Fruit fly (Drosophila melanogaster) whole organism, prepupa: Measurements from ENCODE around the gene Obp99a.

Experiments used
- Blimp-1 ChIP-seq: fragments of 200-800 bp; sonication (Bioruptor generic); optimal IDR thresholded peaks from 3 replicates; lab custom pipeline; 2017; ENCODE audit warnings: missing biosample characterization, missing genetic modification characterization, mild to moderate bottlenecking, moderate library complexity, missing genetic modification reagents
- CG10631 ChIP-seq: fragments of 200-800 bp; sonication (Bioruptor generic); optimal IDR thresholded peaks from 2 replicates; lab custom pipeline; 2016; ENCODE audit warnings: missing biosample characterization, missing genetic modification characterization
- CG10669 ChIP-seq: fragments of 200-800 bp; sonication (Bioruptor generic); optimal IDR thresholded peaks from 3 replicates; lab custom pipeline; 2018; ENCODE audit warnings: missing biosample characterization, mild to moderate bottlenecking, missing genetic modification characterization, moderate library complexity
- CG11294 ChIP-seq: fragments of 200-800 bp; sonication (Bioruptor generic); IDR thresholded peaks from 2 replicates; pipeline ENCODE4 v1.3.6; 2022; ENCODE audit warnings: missing biosample characterization, missing genetic modification characterization
- CG11762 ChIP-seq: fragments of 200-800 bp; sonication (Bioruptor generic); optimal IDR thresholded peaks from 3 replicates; lab custom pipeline; 2016; ENCODE audit warnings: missing biosample characterization, missing genetic modification characterization; ENCODE audit not compliant: insufficient read depth
- CG11902 ChIP-seq: fragments of 200-800 bp; sonication (Bioruptor generic); optimal IDR thresholded peaks from 3 replicates; lab custom pipeline; 2016; ENCODE audit warnings: missing biosample characterization, missing genetic modification characterization
- CG15336 ChIP-seq: fragments of 200-800 bp; sonication (Bioruptor generic); IDR thresholded peaks from 2 replicates; pipeline ENCODE4 v1.3.6; 2022; ENCODE audit warnings: missing biosample characterization, missing genetic modification characterization
- CG1621 ChIP-seq: fragments of 200-800 bp; sonication (Bioruptor generic); optimal IDR thresholded peaks from 3 replicates; lab custom pipeline; 2018; ENCODE audit warnings: missing biosample characterization, mild to moderate bottlenecking, missing genetic modification characterization
- CG16779 ChIP-seq: fragments of 200-800 bp; sonication (Bioruptor generic); optimal IDR thresholded peaks from 3 replicates; lab custom pipeline; 2017; ENCODE audit warnings: missing biosample characterization, mild to moderate bottlenecking, missing genetic modification characterization
- CG3032 ChIP-seq: fragments of 200-800 bp; optimal IDR thresholded peaks from 2 replicates; lab custom pipeline; 2019; ENCODE audit warnings: missing biosample characterization, mild to moderate bottlenecking, missing genetic modification characterization, moderate library complexity
- CG31627 ChIP-seq: fragments of 200-800 bp; sonication (Bioruptor generic); optimal IDR thresholded peaks from 3 replicates; lab custom pipeline; 2016; ENCODE audit warnings: missing biosample characterization, missing genetic modification characterization
- CG32006 ChIP-seq: fragments of 200-800 bp; sonication (Bioruptor generic); optimal IDR thresholded peaks from 3 replicates; lab custom pipeline; 2017; ENCODE audit warnings: missing biosample characterization, mild to moderate bottlenecking, missing genetic modification characterization
- CG34406 ChIP-seq: fragments of 200-800 bp; sonication (Bioruptor generic); optimal IDR thresholded peaks from 3 replicates; lab custom pipeline; 2016; ENCODE audit warnings: missing biosample characterization, missing genetic modification characterization
- CG4318 ChIP-seq: fragments of 200-800 bp; sonication (Bioruptor generic); optimal IDR thresholded peaks from 3 replicates; lab custom pipeline; 2017; ENCODE audit warnings: missing biosample characterization, mild to moderate bottlenecking, missing genetic modification characterization
- CG6163 ChIP-seq: fragments of 200-800 bp; sonication (Bioruptor generic); IDR thresholded peaks from 3 replicates; pipeline ENCODE4 v1.3.6; 2022; ENCODE audit warnings: missing biosample characterization, missing genetic modification characterization
- CG6276 ChIP-seq: fragments of 200-800 bp; sonication (Bioruptor generic); optimal IDR thresholded peaks from 2 replicates; lab custom pipeline; 2017; ENCODE audit warnings: missing biosample characterization, mild to moderate bottlenecking, missing genetic modification characterization
- CG6792 ChIP-seq: fragments of 200-800 bp; sonication (Bioruptor generic); optimal IDR thresholded peaks from 3 replicates; lab custom pipeline; 2016; ENCODE audit warnings: missing biosample characterization, missing genetic modification characterization
- CG6808 ChIP-seq: fragments of 200-800 bp; sonication (Bioruptor generic); optimal IDR thresholded peaks from 3 replicates; lab custom pipeline; 2017; ENCODE audit warnings: missing biosample characterization, missing genetic modification characterization, mild to moderate bottlenecking, moderate library complexity, missing genetic modification reagents
- CG6854 ChIP-seq: fragments of 200-800 bp; sonication (Bioruptor generic); optimal IDR thresholded peaks from 2 replicates; lab custom pipeline; 2017; ENCODE audit warnings: missing biosample characterization, mild to moderate bottlenecking, missing genetic modification characterization
- CG7368 ChIP-seq: fragments of 200-800 bp; sonication (Bioruptor generic); optimal IDR thresholded peaks from 3 replicates; lab custom pipeline; 2016; ENCODE audit warnings: missing biosample characterization, missing genetic modification characterization
- CG8119 ChIP-seq: fragments of 200-800 bp; sonication (Bioruptor generic); IDR thresholded peaks from 3 replicates; pipeline ENCODE4 v1.3.6; 2022; ENCODE audit warnings: missing biosample characterization, missing genetic modification characterization
- CG8319 ChIP-seq: fragments of 200-800 bp; sonication (Bioruptor generic); optimal IDR thresholded peaks from 3 replicates; lab custom pipeline; 2016; ENCODE audit warnings: missing biosample characterization, missing genetic modification characterization
- CG8632 ChIP-seq: fragments of 200-800 bp; sonication (Bioruptor generic); optimal IDR thresholded peaks from 3 replicates; lab custom pipeline; 2016; ENCODE audit warnings: missing biosample characterization, missing genetic modification characterization
- CG9139 ChIP-seq: fragments of 200-800 bp; sonication (Bioruptor generic); optimal IDR thresholded peaks from 3 replicates; lab custom pipeline; 2017; ENCODE audit warnings: missing biosample characterization, mild to moderate bottlenecking, missing genetic modification characterization
- Eip75B ChIP-seq: fragments of 200-800 bp; sonication (Bioruptor generic); optimal IDR thresholded peaks from 3 replicates; lab custom pipeline; 2016; ENCODE audit warnings: missing biosample characterization, missing genetic modification characterization
- Eip78C ChIP-seq: fragments of 200-800 bp; sonication (Bioruptor generic); peaks from one replicate; lab custom pipeline; 2016; ENCODE audit warnings: missing biosample characterization, missing genetic modification characterization
- Eip93F ChIP-seq: fragments of 200-800 bp; sonication (Bioruptor generic); optimal IDR thresholded peaks from 2 replicates; lab custom pipeline; 2016; ENCODE audit warnings: missing biosample characterization, mild to moderate bottlenecking, missing genetic modification characterization
- Ets21C ChIP-seq: fragments of 200-800 bp; sonication (Bioruptor generic); optimal IDR thresholded peaks from 3 replicates; lab custom pipeline; 2016; ENCODE audit warnings: missing biosample characterization, missing genetic modification characterization
- Ets96B ChIP-seq: fragments of 200-800 bp; optimal IDR thresholded peaks from 2 replicates; lab custom pipeline; 2019; ENCODE audit warnings: missing biosample characterization, mild to moderate bottlenecking, missing genetic modification characterization, moderate library complexity
- Gug ChIP-seq: fragments of 200-800 bp; sonication (Bioruptor generic); IDR thresholded peaks from 2 replicates; pipeline ENCODE4 v1.3.6; 2022; ENCODE audit warnings: missing biosample characterization, missing genetic modification characterization
- Hr38 ChIP-seq: sonication (Bioruptor generic); optimal IDR thresholded peaks from 2 replicates; lab custom pipeline; 2016; ENCODE audit warnings: missing biosample characterization, missing genetic modification characterization
- Hr39 ChIP-seq: fragments of 200-800 bp; sonication (Bioruptor generic); optimal IDR thresholded peaks from 2 replicates; lab custom pipeline; 2016; ENCODE audit warnings: missing biosample characterization, missing genetic modification characterization
- Hr4 ChIP-seq: fragments of 200-800 bp; sonication (Bioruptor generic); optimal IDR thresholded peaks from 3 replicates; lab custom pipeline; 2016; ENCODE audit warnings: missing biosample characterization, missing genetic modification characterization
- Lpt ChIP-seq: fragments of 200-800 bp; sonication (Bioruptor generic); optimal IDR thresholded peaks from 3 replicates; lab custom pipeline; 2016; ENCODE audit warnings: missing biosample characterization, missing genetic modification characterization
- Met ChIP-seq: fragments of 200-800 bp; sonication (Bioruptor generic); optimal IDR thresholded peaks from 3 replicates; lab custom pipeline; 2016; ENCODE audit warnings: missing biosample characterization, missing genetic modification characterization
- OdsH ChIP-seq: fragments of 200-800 bp; sonication (Bioruptor generic); optimal IDR thresholded peaks from 3 replicates; lab custom pipeline; 2016; ENCODE audit warnings: missing biosample characterization, missing genetic modification characterization
- Smox ChIP-seq: fragments of 200-800 bp; sonication (Bioruptor generic); optimal IDR thresholded peaks from 3 replicates; lab custom pipeline; 2016; ENCODE audit warnings: missing biosample characterization, missing genetic modification characterization
- Sox102F ChIP-seq: fragments of 200-800 bp; sonication (Bioruptor generic); optimal IDR thresholded peaks from 2 replicates; lab custom pipeline; 2016; ENCODE audit warnings: missing biosample characterization, mild to moderate bottlenecking, missing genetic modification characterization
- Sox14 ChIP-seq: fragments of 200-800 bp; sonication (Bioruptor generic); optimal IDR thresholded peaks from 3 replicates; lab custom pipeline; 2016; ENCODE audit warnings: missing biosample characterization, missing genetic modification characterization
- Sox15 ChIP-seq: fragments of 200-800 bp; sonication (Bioruptor generic); optimal IDR thresholded peaks from 3 replicates; lab custom pipeline; 2016; ENCODE audit warnings: missing biosample characterization, missing genetic modification characterization
- achi ChIP-seq: fragments of 200-800 bp; sonication (Bioruptor generic); optimal IDR thresholded peaks from 3 replicates; lab custom pipeline; 2016; ENCODE audit warnings: missing biosample characterization, missing genetic modification characterization
- acj6 ChIP-seq: fragments of 200-800 bp; sonication (Bioruptor generic); optimal IDR thresholded peaks from 3 replicates; lab custom pipeline; 2016; ENCODE audit warnings: missing biosample characterization, missing genetic modification characterization
- dac ChIP-seq: fragments of 200-800 bp; sonication (Bioruptor generic); optimal IDR thresholded peaks from 2 replicates; lab custom pipeline; 2017; ENCODE audit warnings: missing biosample characterization, mild to moderate bottlenecking, missing genetic modification characterization
- eg ChIP-seq: fragments of 200-800 bp; sonication (Bioruptor generic); IDR thresholded peaks from 3 replicates; pipeline ENCODE4 v1.3.6; 2022; ENCODE audit warnings: missing biosample characterization, missing genetic modification characterization
- fd85E ChIP-seq: fragments of 200-800 bp; sonication (Bioruptor generic); optimal IDR thresholded peaks from 3 replicates; lab custom pipeline; 2016; ENCODE audit warnings: missing biosample characterization, missing genetic modification characterization
- fkh ChIP-seq: fragments of 200-800 bp; sonication (Bioruptor generic); optimal IDR thresholded peaks from 3 replicates; lab custom pipeline; 2017; ENCODE audit warnings: missing biosample characterization, mild to moderate bottlenecking, missing genetic modification characterization, moderate library complexity
- lz ChIP-seq: fragments of 200-800 bp; sonication (Bioruptor generic); optimal IDR thresholded peaks from 3 replicates; lab custom pipeline; 2016; ENCODE audit warnings: missing biosample characterization, missing genetic modification characterization
- net ChIP-seq: fragments of 200-800 bp; sonication (Bioruptor generic); optimal IDR thresholded peaks from 3 replicates; lab custom pipeline; 2016; ENCODE audit warnings: missing biosample characterization, missing genetic modification characterization
- pdm3 ChIP-seq: fragments of 200-800 bp; sonication (Bioruptor generic); optimal IDR thresholded peaks from 3 replicates; lab custom pipeline; 2016; ENCODE audit warnings: missing biosample characterization, missing genetic modification characterization
- salr ChIP-seq, 2 experiments: fragments of 200-800 bp; sonication (Bioruptor generic); optimal IDR thresholded peaks; 3 replicates each; lab custom pipeline; 2016 to 2018; ENCODE audit warnings: missing biosample characterization in 2 of 2, missing genetic modification characterization in 2 of 2, mild to moderate bottlenecking in 1 of 2
- spab ChIP-seq: fragments of 200-800 bp; sonication (Bioruptor generic); optimal IDR thresholded peaks from 2 replicates; lab custom pipeline; 2017; ENCODE audit warnings: missing biosample characterization, mild to moderate bottlenecking, missing genetic modification characterization, missing genetic modification reagents
- svp ChIP-seq: fragments of 200-800 bp; sonication (Bioruptor generic); peaks from one replicate; lab custom pipeline; 2016; ENCODE audit warnings: missing biosample characterization, missing genetic modification characterization
- topi ChIP-seq: fragments of 200-800 bp; sonication (Bioruptor generic); optimal IDR thresholded peaks from 3 replicates; lab custom pipeline; 2016; ENCODE audit warnings: missing biosample characterization, missing genetic modification characterization
- vri ChIP-seq: fragments of 200-800 bp; sonication (Bioruptor generic); optimal IDR thresholded peaks from 3 replicates; lab custom pipeline; 2016; ENCODE audit warnings: missing biosample characterization, mild to moderate bottlenecking, missing genetic modification characterization

The Obp99a gene

dm6 chr3R:29690539-29690852 lies 19.0 kb downstream of the Obp99a start:
- TF ChIP-seq CG15336 (GFP tag; lab: Robert Waterston, UW): peak; percentile 46
- peak; percentile 35 for TF ChIP-seq CG10631
- TF ChIP-seq CG9139 (GFP tag; lab: Kevin White, UChicago): no peak
- TF ChIP-seq Hr4: peak; percentile 58
- TF ChIP-seq eg (GFP tag; lab: Robert Waterston, UW): peak; percentile 44; the same call in 1 of the 3 replicates
- peak; percentile 71 for TF ChIP-seq Ets96B (tag; lab: Kevin White, UChicago)
- peak; percentile 24 for TF ChIP-seq CG4318
- TF ChIP-seq CG6163: peak; percentile 63; the same call in 2 of the 3 replicates
- peak; percentile 61 for TF ChIP-seq pdm3 (GFP tag; lab: Kevin White, UChicago)
- peak; percentile 32 for TF ChIP-seq CG11902 (GFP tag; lab: Kevin White, UChicago)
- peak; percentile 35 for TF ChIP-seq acj6 (GFP tag; lab: Kevin White, UChicago)
- peak; percentile 44 for TF ChIP-seq topi (GFP tag; lab: Kevin White, UChicago)
- TF ChIP-seq CG34406: peak; percentile 6
- TF ChIP-seq CG32006 (GFP tag; lab: Kevin White, UChicago): peak; percentile 63
- TF ChIP-seq spab (GFP tag; lab: Kevin White, UChicago): peak; percentile 37
- no peak for TF ChIP-seq CG6854
- peak; percentile 90 for TF ChIP-seq Eip78C (GFP tag; lab: Kevin White, UChicago)
- peak; percentile 36 for TF ChIP-seq CG6276
- peak; percentile 41 for TF ChIP-seq OdsH (GFP tag; lab: Kevin White, UChicago)
- peak; percentile 52 for TF ChIP-seq CG1621 (tag; lab: Kevin White, UChicago)
- no peak for TF ChIP-seq Eip93F (GFP tag; lab: Kevin White, UChicago)
- peak; percentile 31 for TF ChIP-seq CG8632 (GFP tag; lab: Kevin White, UChicago)
- TF ChIP-seq CG8319: no peak
- TF ChIP-seq Ets21C (GFP tag; lab: Kevin White, UChicago): no peak
- no peak for TF ChIP-seq fd85E (GFP tag; lab: Kevin White, UChicago)
- TF ChIP-seq Sox102F (GFP tag; lab: Kevin White, UChicago): no peak
- no peak for TF ChIP-seq CG11762 (GFP tag; lab: Kevin White, UChicago)
- peak in 1 of 2 experiments; percentile 37 for TF ChIP-seq salr (GFP tag; optimal IDR thresholded peaks at IDR 0.05; lab: Kevin White, UChicago)
- TF ChIP-seq CG6808 (GFP tag; lab: Kevin White, UChicago): peak; percentile 6
- peak; percentile 31 for TF ChIP-seq Hr39 (GFP tag; lab: Kevin White, UChicago)
- TF ChIP-seq lz (GFP tag; lab: Kevin White, UChicago): peak; percentile 31
- TF ChIP-seq CG10669: peak; percentile 62
- TF ChIP-seq net (GFP tag; lab: Kevin White, UChicago): peak; percentile 42
- TF ChIP-seq Gug (GFP tag; lab: Robert Waterston, UW): no peak
- TF ChIP-seq Sox14 (GFP tag; lab: Kevin White, UChicago): peak; percentile 49
- TF ChIP-seq CG16779 (tag; lab: Kevin White, UChicago): no peak
- TF ChIP-seq Hr38 (GFP tag; lab: Kevin White, UChicago): no peak
- TF ChIP-seq achi (GFP tag; lab: Kevin White, UChicago): peak; percentile 54
- no peak for TF ChIP-seq fkh
- no peak for TF ChIP-seq CG11294 (GFP tag; lab: Robert Waterston, UW)
- TF ChIP-seq Blimp-1 (GFP tag; lab: Kevin White, UChicago): no peak
- peak; percentile 45 for TF ChIP-seq Eip75B (GFP tag; lab: Kevin White, UChicago)
- no peak for TF ChIP-seq CG6792 (GFP tag; lab: Kevin White, UChicago)
- peak; percentile 36 for TF ChIP-seq CG31627 (GFP tag; lab: Kevin White, UChicago)
- no peak for TF ChIP-seq Lpt (GFP tag; lab: Kevin White, UChicago)
- TF ChIP-seq Smox (GFP tag; lab: Kevin White, UChicago): peak; percentile 15
- TF ChIP-seq CG8119: peak; percentile 49; the same call in 2 of the 3 replicates
- no peak for TF ChIP-seq CG7368 (GFP tag; lab: Kevin White, UChicago)
- peak; percentile 13 for TF ChIP-seq svp
- TF ChIP-seq dac (GFP tag; lab: Kevin White, UChicago): no peak
- no peak for TF ChIP-seq vri (GFP tag; lab: Kevin White, UChicago)
- peak; percentile 61 for TF ChIP-seq CG3032 (tag; lab: Kevin White, UChicago)
- peak; percentile 16 for TF ChIP-seq Sox15
- TF ChIP-seq Met (GFP tag; lab: Kevin White, UChicago): peak; percentile 49
